Fruit fly (Drosophila melanogaster): ENCODE data around the gene Ir7c.

Gene Ir7c

DNA sequence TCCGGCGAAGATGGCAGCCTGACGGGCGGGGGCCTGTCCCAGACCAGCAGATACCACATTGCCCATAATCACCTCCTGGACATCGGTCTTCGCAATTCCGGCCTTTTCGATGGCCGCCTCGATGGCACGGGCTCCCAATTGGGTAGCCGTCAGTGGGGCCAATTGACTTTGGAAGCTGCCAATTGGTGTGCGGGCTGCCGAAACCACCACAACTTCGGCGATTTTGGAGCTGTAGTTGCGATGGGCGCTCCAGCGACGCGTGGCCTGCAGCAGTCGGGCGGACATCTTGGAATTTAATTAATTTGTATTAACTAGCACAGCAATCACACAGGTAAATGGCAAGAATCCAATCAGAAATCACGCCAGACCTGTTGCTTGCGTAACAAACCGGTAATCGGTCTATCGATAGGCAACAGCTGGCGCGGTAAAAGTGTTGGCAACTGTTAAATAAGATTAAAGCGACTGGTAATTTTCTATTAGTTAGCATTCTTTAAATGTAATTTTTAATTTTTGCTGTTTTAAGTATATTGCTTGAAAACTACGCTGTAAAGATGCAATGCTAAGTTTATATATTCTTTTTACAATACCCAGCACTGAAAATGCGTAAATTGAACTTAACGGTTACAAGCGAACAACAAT, 14.3 kb downstream of the Ir7c start, which contains the start of gene Acat1 (continued):
- no peak for TF ChIP-seq zen2 (GFP tag; IDR thresholded peaks at IDR 0.05; ENCODE audit: partially characterized antibody)
- peak; percentile 31 for TF ChIP-seq CHES-1-like (GFP tag; optimal IDR thresholded peaks at IDR 0.05)
- TF ChIP-seq Asciz (GFP tag; optimal IDR thresholded peaks at IDR 0.05), result peak; percentile 56
- TF ChIP-seq BEAF-32 (GFP tag; optimal IDR thresholded peaks at IDR 0.05), result peak; percentile 57
- peak; percentile 28 for TF ChIP-seq CG12744 (GFP tag; optimal IDR thresholded peaks at IDR 0.05)
- TF ChIP-seq HLH3B (GFP tag; IDR thresholded peaks at IDR 0.05), result peak; percentile 48; the same call in 1 of the 2 replicates
- TF ChIP-seq CG16779 (GFP tag; IDR thresholded peaks at IDR 0.05), result no peak
- TF ChIP-seq CG11695 (GFP tag; IDR thresholded peaks at IDR 0.05), result peak; percentile 47; the same call in 1 of the 3 replicates
- TF ChIP-seq kay (GFP tag; optimal IDR thresholded peaks at IDR 0.05), result peak; percentile 39
- peak; percentile 40 for TF ChIP-seq CG7786 (GFP tag; optimal IDR thresholded peaks at IDR 0.05)
- TF ChIP-seq cg (GFP tag; optimal IDR thresholded peaks at IDR 0.05), result no peak
- TF ChIP-seq CG13624 (GFP tag; optimal IDR thresholded peaks at IDR 0.05), result peak; percentile 39
- no peak for TF ChIP-seq slou (GFP tag; optimal IDR thresholded peaks at IDR 0.05)
- TF ChIP-seq da (GFP tag; optimal IDR thresholded peaks at IDR 0.05), result no peak
- TF ChIP-seq gcm2 (GFP tag; optimal IDR thresholded peaks at IDR 0.05), result no peak
- TF ChIP-seq pan (optimal IDR thresholded peaks at IDR 0.05), result no peak
- TF ChIP-seq pan (GFP tag; optimal IDR thresholded peaks at IDR 0.05 in 1 of 2, IDR thresholded peaks at IDR 0.05 in 1 of 2), result peak in 1 of 2 experiments; percentile 61
- peak; percentile 33 for TF ChIP-seq Side (GFP tag; optimal IDR thresholded peaks at IDR 0.05)
- peak; percentile 64 for TF ChIP-seq phol (tag; optimal IDR thresholded peaks at IDR 0.05)
- TF ChIP-seq ind (GFP tag; optimal IDR thresholded peaks at IDR 0.05), result peak; percentile 56
- TF ChIP-seq CG5180 (GFP tag; optimal IDR thresholded peaks at IDR 0.05), result no peak
- TF ChIP-seq abd-A (tag; optimal IDR thresholded peaks at IDR 0.05), result no peak
- TF ChIP-seq seq (GFP tag; IDR thresholded peaks at IDR 0.05), result no peak
- peak; percentile 51 for TF ChIP-seq Scr (GFP tag; IDR thresholded peaks at IDR 0.05; ENCODE audit: partially characterized antibody)
- TF ChIP-seq CG31365 (tag; optimal IDR thresholded peaks at IDR 0.05), result no peak
- no peak for TF ChIP-seq usp (GFP tag; optimal IDR thresholded peaks at IDR 0.05)
- no peak for TF ChIP-seq Oaz (GFP tag; IDR thresholded peaks at IDR 0.05)
- TF ChIP-seq Gsc (GFP tag; IDR thresholded peaks at IDR 0.05), result no peak
- TF ChIP-seq stwl (tag; optimal IDR thresholded peaks at IDR 0.05), result peak; percentile 87
- TF ChIP-seq CG10565 (GFP tag; optimal IDR thresholded peaks at IDR 0.05), result no peak
- TF ChIP-seq CG14667 (GFP tag; IDR thresholded peaks at IDR 0.05), result no peak
- no peak for TF ChIP-seq CG31388 (GFP tag; optimal IDR thresholded peaks at IDR 0.05)
- TF ChIP-seq Med (GFP tag), result peak; percentile 94
- no peak for TF ChIP-seq C15 (GFP tag; IDR thresholded peaks at IDR 0.05)
- TF ChIP-seq CG43689 (GFP tag; IDR thresholded peaks at IDR 0.05), result no peak
- TF ChIP-seq CG6791 (GFP tag; IDR thresholded peaks at IDR 0.05; ENCODE audit: partially characterized antibody), result peak; percentile 61
- TF ChIP-seq HLH54F (GFP tag; optimal IDR thresholded peaks at IDR 0.05), result peak; percentile 48
- no peak for TF ChIP-seq CG10321 (GFP tag; IDR thresholded peaks at IDR 0.05)
- TF ChIP-seq CG4360 (GFP tag; IDR thresholded peaks at IDR 0.05), result no peak
- no peak for TF ChIP-seq CG17612 (GFP tag; IDR thresholded peaks at IDR 0.05)
- TF ChIP-seq ash1 (GFP tag; optimal IDR thresholded peaks at IDR 0.05), result no peak
- TF ChIP-seq sqz (GFP tag; optimal IDR thresholded peaks at IDR 0.05), result no peak
- peak; percentile 1 for TF ChIP-seq crc (GFP tag; optimal IDR thresholded peaks at IDR 0.05)
- 0 out of 3 replicates have a peak, but pooled peaks have one; percentile 42 for TF ChIP-seq HLH4C (GFP tag; IDR thresholded peaks at IDR 0.05; ENCODE audit: partially characterized antibody)
- peak; percentile 25 for TF ChIP-seq fu2 (GFP tag; optimal IDR thresholded peaks at IDR 0.05)
- peak; percentile 27 for TF ChIP-seq pum (GFP tag; optimal IDR thresholded peaks at IDR 0.05)
- TF ChIP-seq scrt (GFP tag; optimal IDR thresholded peaks at IDR 0.05), result peak; percentile 91
- TF ChIP-seq Bteb2 (GFP tag; optimal IDR thresholded peaks at IDR 0.05), result peak; percentile 38
- no peak for TF ChIP-seq sd (tag; optimal IDR thresholded peaks at IDR 0.05)
- no peak for TF ChIP-seq Lpt (GFP tag; optimal IDR thresholded peaks at IDR 0.05)
- TF ChIP-seq HHEX (GFP tag; optimal IDR thresholded peaks at IDR 0.05), result peak; percentile 38

Data from whole organism, embryonic.